Worm (Caenorhabditis elegans): ENCODE results near the gene F43C11.6.

Gene F43C11.6

ce11 chrII:2335572-2335971 lies 6.7 kb upstream of the F43C11.6 start, which contains the start of gene F43C11.7:
TSS of gene F43C11.7 (plus strand) at chrII:2335897.
- TF ChIP-seq ama-1 (optimal IDR thresholded peaks at IDR 0.05): no peak
- no peak for TF ChIP-seq snpc-4 (tag; optimal IDR thresholded peaks at IDR 0.05)
- TF ChIP-seq nhr-76 (tag; optimal IDR thresholded peaks at IDR 0.05): no peak
- TF ChIP-seq pha-4 (tag; optimal IDR thresholded peaks at IDR 0.05): peak; percentile 51
- TF ChIP-seq nhr-12 (tag; optimal IDR thresholded peaks at IDR 0.05): no peak
- no peak for TF ChIP-seq R02D3.7 (tag; optimal IDR thresholded peaks at IDR 0.05)
- TF ChIP-seq egl-27 (tag; optimal IDR thresholded peaks at IDR 0.05): no peak
- TF ChIP-seq skn-1 (tag; optimal IDR thresholded peaks at IDR 0.05): no peak
- no peak for TF ChIP-seq elt-1 (tag; optimal IDR thresholded peaks at IDR 0.05)
- no peak for TF ChIP-seq fos-1 (tag; optimal IDR thresholded peaks at IDR 0.05)
- peak; percentile 87 for TF ChIP-seq elt-2 (tag; optimal IDR thresholded peaks at IDR 0.05)
- peak; percentile 49 for TF ChIP-seq pqm-1 (tag; optimal IDR thresholded peaks at IDR 0.05)

- TF ChIP-seq nhr-12 (tag; optimal IDR thresholded peaks at IDR 0.05) (no peak), pqm-1 (tag; optimal IDR thresholded peaks at IDR 0.05) (no peak), tbx-2 (tag; optimal IDR thresholded peaks at IDR 0.05) (no peak), nhr-11 (tag; optimal IDR thresholded peaks at IDR 0.05) (no peak), nhr-67 (tag; optimal IDR thresholded peaks at IDR 0.05) (no peak), aly-2 (tag; optimal IDR thresholded peaks at IDR 0.05) (no peak), jun-1 (tag; optimal IDR thresholded peaks at IDR 0.05) (no peak), hmg-11 (tag; optimal IDR thresholded peaks at IDR 0.05) (no peak), lin-39 (tag; optimal IDR thresholded peaks at IDR 0.05) (no peak), fkh-2 (tag; optimal IDR thresholded peaks at IDR 0.05) (no peak), ZK546.5 (tag; optimal IDR thresholded peaks at IDR 0.05) (no peak), ama-1 (optimal IDR thresholded peaks at IDR 0.05) (no peak), lin-15B (tag; optimal IDR thresholded peaks at IDR 0.05) (no peak), nhr-25 (tag; optimal IDR thresholded peaks at IDR 0.05) (no peak), egl-5 (tag; optimal IDR thresholded peaks at IDR 0.05) (no peak), nfya-1 (tag; optimal IDR thresholded peaks at IDR 0.05; ENCODE audit: insufficient read depth) (no peak), sea-2 (GFP tag; optimal IDR thresholded peaks at IDR 0.05) (no peak), ztf-11 (tag; optimal IDR thresholded peaks at IDR 0.05) (no peak)
These were observed 6.1 kb upstream of the F43C11.6 start for ce11 chrII:2336177-2336576.

ce11 chrII:2340974-2341373 lies 1.3 kb upstream of the F43C11.6 start:
- no peak for TF ChIP-seq ztf-11 (tag; optimal IDR thresholded peaks at IDR 0.05)
- TF ChIP-seq fos-1 (tag; optimal IDR thresholded peaks at IDR 0.05): no peak
- TF ChIP-seq fkh-2 (tag; optimal IDR thresholded peaks at IDR 0.05): no peak
- no peak for TF ChIP-seq nhr-76 (tag; optimal IDR thresholded peaks at IDR 0.05)
- no peak for TF ChIP-seq nhr-11 (tag; optimal IDR thresholded peaks at IDR 0.05)
- no peak for TF ChIP-seq mml-1 (tag; optimal IDR thresholded peaks at IDR 0.05)
- TF ChIP-seq elt-2 (tag; optimal IDR thresholded peaks at IDR 0.05): peak; percentile 5
- no peak for TF ChIP-seq nhr-67 (tag; optimal IDR thresholded peaks at IDR 0.05)
- TF ChIP-seq fkh-10 (GFP tag; optimal IDR thresholded peaks at IDR 0.05): no peak
- TF ChIP-seq unc-39 (tag; optimal IDR thresholded peaks at IDR 0.05): no peak
- no peak for TF ChIP-seq nhr-12 (tag; optimal IDR thresholded peaks at IDR 0.05)
- peak; percentile 16 for TF ChIP-seq ceh-16 (tag; optimal IDR thresholded peaks at IDR 0.05)
- no peak for TF ChIP-seq mdl-1 (tag; optimal IDR thresholded peaks at IDR 0.05)
- TF ChIP-seq lin-39 (tag; optimal IDR thresholded peaks at IDR 0.05): no peak
- no peak for TF ChIP-seq nhr-25 (tag; optimal IDR thresholded peaks at IDR 0.05)
- TF ChIP-seq hmg-11 (tag; optimal IDR thresholded peaks at IDR 0.05): peak; percentile 42
- TF ChIP-seq ceh-28 (tag; optimal IDR thresholded peaks at IDR 0.05): no peak
- TF ChIP-seq nhr-43 (tag; optimal IDR thresholded peaks at IDR 0.05; ENCODE audit: poor library complexity, severe bottlenecking): no peak
- no peak for TF ChIP-seq lsy-12 (tag; optimal IDR thresholded peaks at IDR 0.05)
- no peak for TF ChIP-seq egl-27 (tag; optimal IDR thresholded peaks at IDR 0.05)
- TF ChIP-seq nfya-1 (tag; optimal IDR thresholded peaks at IDR 0.05; ENCODE audit: insufficient read depth): peak; percentile 14
- TF ChIP-seq eor-1 (tag; optimal IDR thresholded peaks at IDR 0.05): no peak
- TF ChIP-seq ceh-82 (tag; optimal IDR thresholded peaks at IDR 0.05): no peak

- TF ChIP-seq ztf-4 (tag; optimal IDR thresholded peaks at IDR 0.05) (no peak), nhr-76 (tag; optimal IDR thresholded peaks at IDR 0.05) (no peak), sea-2 (GFP tag; optimal IDR thresholded peaks at IDR 0.05) (no peak), eor-1 (tag; optimal IDR thresholded peaks at IDR 0.05) (no peak), lsy-12 (tag; optimal IDR thresholded peaks at IDR 0.05) (no peak), elt-3 (tag; optimal IDR thresholded peaks at IDR 0.05) (no peak), nhr-11 (tag; optimal IDR thresholded peaks at IDR 0.05) (no peak), nhr-237 (tag; optimal IDR thresholded peaks at IDR 0.05) (no peak), unc-62 (GFP tag; optimal IDR thresholded peaks at IDR 0.05) (no peak), nhr-25 (tag; optimal IDR thresholded peaks at IDR 0.05) (no peak)
These were observed 714 bp upstream of the F43C11.6 start, which contains the start of gene enri-1 for ce11 chrII:2341515-2341914. TSS of gene enri-1 (minus strand) at chrII:2341615.
